Worm (Caenorhabditis elegans): ENCODE measurements around the gene unc-25.

The unc-25 gene

DNA sequence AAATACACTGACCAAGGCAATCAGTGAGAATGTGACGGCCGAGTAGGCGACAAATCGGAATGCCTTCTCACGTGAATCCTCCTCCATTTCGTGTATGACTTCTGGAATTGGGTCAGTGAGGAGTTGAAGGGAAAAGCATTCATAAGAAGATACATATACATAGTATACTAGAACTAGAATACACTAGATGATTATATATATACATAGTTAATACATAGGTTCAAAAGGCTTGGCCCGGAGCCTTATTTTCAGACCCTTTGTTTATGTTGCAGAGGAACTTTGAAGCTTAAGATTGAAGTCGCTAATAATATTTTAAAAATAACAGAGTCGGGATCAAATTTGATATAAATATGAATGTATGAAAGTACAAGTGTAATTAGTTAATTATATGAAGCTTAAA lies 51.2 kb downstream of the unc-25 start, which contains the start of gene col-97:
col-97 (minus strand) TSS at position 101 of the 400 bp plus-strand sequence.
- TF ChIP-seq peb-1 (tag; optimal IDR thresholded peaks at IDR 0.05): no peak
- TF ChIP-seq lin-13 (GFP tag; optimal IDR thresholded peaks at IDR 0.05): no peak
- no peak for TF ChIP-seq mab-5 (tag; optimal IDR thresholded peaks at IDR 0.05)
- TF ChIP-seq nhr-129 (tag; optimal IDR thresholded peaks at IDR 0.05): no peak
- no peak for TF ChIP-seq nhr-6 (tag; optimal IDR thresholded peaks at IDR 0.05)
- no peak for TF ChIP-seq nhr-25 (tag; optimal IDR thresholded peaks at IDR 0.05)
- no peak for TF ChIP-seq skn-1 (tag; optimal IDR thresholded peaks at IDR 0.05)
- TF ChIP-seq nhr-237 (tag; optimal IDR thresholded peaks at IDR 0.05): no peak
- TF ChIP-seq ztf-1 (GFP tag; conservative IDR thresholded peaks at IDR 0.05): no peak
- TF ChIP-seq elt-3 (tag; optimal IDR thresholded peaks at IDR 0.05): no peak
- TF ChIP-seq nhr-21 (tag; optimal IDR thresholded peaks at IDR 0.05): no peak
- no peak for TF ChIP-seq ztf-4 (tag; optimal IDR thresholded peaks at IDR 0.05)
- no peak for TF ChIP-seq lin-39 (tag; optimal IDR thresholded peaks at IDR 0.05)
- no peak for TF ChIP-seq blmp-1 (tag; optimal IDR thresholded peaks at IDR 0.05; ENCODE audit: insufficient read depth)
- no peak for TF ChIP-seq crh-2 (tag; optimal IDR thresholded peaks at IDR 0.05)
- no peak for TF ChIP-seq ceh-16 (tag; optimal IDR thresholded peaks at IDR 0.05)
- no peak for TF ChIP-seq R02D3.7 (tag; optimal IDR thresholded peaks at IDR 0.05)

DNA sequence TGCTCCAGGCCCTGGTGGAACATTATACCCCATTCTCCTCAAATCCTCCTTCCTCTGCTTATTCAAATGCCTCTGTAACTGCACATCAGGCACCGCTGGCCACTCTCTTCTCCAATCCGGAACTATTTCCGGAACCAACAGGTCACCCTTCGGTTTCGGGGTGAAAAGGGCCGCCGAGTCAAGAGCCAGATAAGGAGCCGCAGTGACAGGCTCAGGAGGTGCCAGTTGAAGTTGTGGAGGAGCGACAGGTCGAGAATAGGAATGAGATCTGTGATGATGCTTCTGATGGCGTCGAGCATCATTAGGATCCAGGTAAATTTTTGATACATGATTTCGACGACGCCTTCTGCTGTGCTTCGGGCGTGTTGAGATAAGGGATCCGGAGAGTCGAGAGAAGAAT lies 55.8 kb downstream of the unc-25 start:
- TF ChIP-seq ztf-1 (GFP tag; conservative IDR thresholded peaks at IDR 0.05) (no peak), unc-55 (GFP tag; optimal IDR thresholded peaks at IDR 0.05) (no peak), nhr-25 (tag; optimal IDR thresholded peaks at IDR 0.05) (no peak), nhr-6 (tag; optimal IDR thresholded peaks at IDR 0.05) (no peak), ceh-82 (tag; optimal IDR thresholded peaks at IDR 0.05) (no peak), nhr-237 (tag; optimal IDR thresholded peaks at IDR 0.05) (no peak), skn-1 (tag; optimal IDR thresholded peaks at IDR 0.05) (no peak), alr-1 (tag; optimal IDR thresholded peaks at IDR 0.05) (no peak)
